Worm (Caenorhabditis elegans): ENCODE data around the gene mev-1.
A peak's percentile ranks its signal among the peaks of the same experiment; 100 is the strongest.

Gene mev-1

DNA sequence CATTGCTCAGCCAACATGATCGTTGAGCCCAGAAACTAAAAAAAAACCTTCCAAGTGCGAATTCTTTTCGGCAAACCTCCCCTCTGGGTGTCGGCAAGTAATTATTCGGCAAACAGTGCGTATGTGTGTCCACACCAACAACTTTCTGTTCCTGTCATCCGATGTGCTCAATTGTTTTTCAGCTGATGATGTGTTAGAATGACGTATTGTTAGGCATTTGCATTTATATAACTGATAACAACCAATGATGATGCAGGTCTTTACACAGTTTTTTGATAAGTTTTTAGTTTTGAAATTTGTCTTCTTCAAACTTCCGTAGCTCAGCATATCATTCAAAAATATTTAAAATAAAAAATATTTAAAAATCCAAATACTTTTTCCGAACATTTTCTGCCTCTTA, 44.8 kb downstream of the mev-1 start:
- TF ChIP-seq attf-6 (GFP tag; IDR thresholded peaks at IDR 0.05) (no peak), nhr-80 (tag; optimal IDR thresholded peaks at IDR 0.05) (peak; percentile 57)

DNA sequence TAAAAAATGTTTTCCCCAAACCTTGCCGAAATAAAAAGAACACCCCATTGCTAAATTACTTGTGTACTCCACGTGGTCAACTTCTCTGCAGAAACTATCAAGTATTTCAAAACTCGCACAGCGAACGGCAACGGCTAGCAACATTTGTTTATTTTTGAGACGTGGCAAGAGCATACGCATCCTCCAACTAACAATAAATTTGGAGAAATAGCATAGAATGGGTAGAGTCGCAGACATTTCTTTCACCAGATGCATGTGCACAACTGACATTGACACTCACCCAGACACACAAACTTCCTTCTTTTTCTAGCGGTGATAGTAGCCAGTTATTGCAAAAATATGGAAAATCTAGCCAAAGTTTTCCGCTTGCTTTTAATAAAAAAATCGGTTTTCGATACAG, 45.6 kb downstream of the mev-1 start:
- TF ChIP-seq nhr-120 (GFP tag; IDR thresholded peaks at IDR 0.05) (no peak), hmg-1.2 (GFP tag; IDR thresholded peaks at IDR 0.05) (peak; percentile 80), madf-3 (GFP tag; IDR thresholded peaks at IDR 0.05) (no peak), attf-3 (GFP tag; conservative IDR thresholded peaks at IDR 0.05) (no peak), cebp-1 (GFP tag; IDR thresholded peaks at IDR 0.05) (no peak), cebp-1 (tag; optimal IDR thresholded peaks at IDR 0.05) (peak; percentile 29), snpc-1.1 (tag; optimal IDR thresholded peaks at IDR 0.05; ENCODE audit: insufficient read depth) (no peak)

DNA sequence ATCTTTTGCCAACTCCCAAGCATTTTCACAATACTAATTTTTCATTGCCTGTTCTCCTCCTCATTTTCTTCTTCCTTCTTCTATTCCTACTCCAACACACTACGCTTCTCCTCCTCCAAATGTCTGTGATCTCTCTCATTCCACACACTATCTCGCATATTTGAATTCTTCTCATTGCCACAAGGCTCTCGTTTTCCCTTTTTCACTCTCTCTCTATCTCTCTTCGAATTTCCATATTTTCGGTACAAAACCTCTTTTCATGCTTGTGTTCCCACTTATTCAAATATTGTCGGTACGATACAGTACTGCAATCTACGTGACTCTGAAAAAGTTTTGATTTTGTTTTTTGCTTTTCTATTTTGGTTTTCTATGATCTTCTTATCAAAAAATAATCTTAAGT, 46.6 kb downstream of the mev-1 start:
- no peak for TF ChIP-seq Y79H2A.3 (GFP tag; conservative IDR thresholded peaks at IDR 0.05)
- TF ChIP-seq F22D6.2 (tag; optimal IDR thresholded peaks at IDR 0.05) = no peak
- no peak for TF ChIP-seq lsl-1 (GFP tag; optimal IDR thresholded peaks at IDR 0.05)
- peak; percentile 58; the same call in 1 of the 2 replicates for TF ChIP-seq hmg-1.2 (GFP tag; IDR thresholded peaks at IDR 0.05)
- no peak for TF ChIP-seq unc-130 (GFP tag; optimal IDR thresholded peaks at IDR 0.05)

DNA sequence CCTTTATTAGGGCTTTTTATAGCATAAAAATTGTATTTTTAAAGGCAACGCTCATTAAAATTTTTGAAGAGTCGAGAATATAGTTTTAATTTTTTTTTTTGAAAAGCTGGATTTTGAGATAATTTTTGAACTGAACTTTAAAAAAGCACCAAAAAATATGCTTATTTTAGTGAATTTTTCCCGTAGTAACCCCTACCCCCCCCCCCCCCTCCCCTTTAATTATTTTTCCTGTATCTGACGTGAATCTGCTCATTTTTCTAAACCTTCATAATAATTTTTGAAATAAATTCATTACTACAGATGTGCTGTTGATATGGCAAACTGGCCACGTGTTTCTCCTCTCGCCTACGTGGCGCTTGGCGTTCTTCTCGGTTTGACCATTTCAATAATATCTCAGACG, 47.4 kb downstream of the mev-1 start, which contains the start of gene C38H2.2:
Gene C38H2.2 (plus strand): TSS at position 301 of the 400 bp plus-strand sequence.
- TF ChIP-seq zim-3 (tag; optimal IDR thresholded peaks at IDR 0.05) = no peak
- no peak for TF ChIP-seq nhr-179 (tag; optimal IDR thresholded peaks at IDR 0.05)
- no peak for TF ChIP-seq ets-4 (GFP tag; optimal IDR thresholded peaks at IDR 0.05)
- no peak for TF ChIP-seq athp-1 (tag; optimal IDR thresholded peaks at IDR 0.05)
- no peak for TF ChIP-seq ceh-91 (GFP tag; IDR thresholded peaks at IDR 0.05)
- TF ChIP-seq mes-4 (tag; optimal IDR thresholded peaks at IDR 0.05) = no peak
- no peak for TF ChIP-seq F23B12.7 (tag; optimal IDR thresholded peaks at IDR 0.05; ENCODE audit: insufficient read depth)
- no peak for TF ChIP-seq snpc-3.4 (tag; optimal IDR thresholded peaks at IDR 0.05)
- no peak for TF ChIP-seq madf-3 (GFP tag; IDR thresholded peaks at IDR 0.05)
- TF ChIP-seq C06A6.2 (GFP tag; conservative IDR thresholded peaks at IDR 0.05) = no peak
- TF ChIP-seq repo-1 (tag; optimal IDR thresholded peaks at IDR 0.05) = no peak
- no peak for TF ChIP-seq Y53F4B.3 (GFP tag; IDR thresholded peaks at IDR 0.05)
- TF ChIP-seq madf-10 (tag; optimal IDR thresholded peaks at IDR 0.05) = no peak
- no peak for TF ChIP-seq bed-2 (GFP tag; IDR thresholded peaks at IDR 0.05)
- no peak for TF ChIP-seq Y67H2A.10 (GFP tag; conservative IDR thresholded peaks at IDR 0.05)

ce11 chrIII:10383804-10384203, 49.7 kb downstream of the mev-1 start:
- no peak for TF ChIP-seq ceh-58 (GFP tag; IDR thresholded peaks at IDR 0.05)
- TF ChIP-seq F39B2.1 (GFP tag; IDR thresholded peaks at IDR 0.05) = no peak
- TF ChIP-seq rpc-1 (optimal IDR thresholded peaks at IDR 0.05) = no peak
- TF ChIP-seq rpc-1 (tag; optimal IDR thresholded peaks at IDR 0.05) = no peak
- TF ChIP-seq hlh-12 (tag; optimal IDR thresholded peaks at IDR 0.05) = no peak
- TF ChIP-seq K11D2.4 (GFP tag; IDR thresholded peaks at IDR 0.05) = no peak
- TF ChIP-seq die-1 (tag; optimal IDR thresholded peaks at IDR 0.05) = no peak
- no peak for TF ChIP-seq F57A8.1 (GFP tag; optimal IDR thresholded peaks at IDR 0.05)
- TF ChIP-seq ets-4 (GFP tag; optimal IDR thresholded peaks at IDR 0.05) = no peak
- no peak for TF ChIP-seq K12H6.12 (tag; optimal IDR thresholded peaks at IDR 0.05)
- no peak for TF ChIP-seq egl-44 (GFP tag; IDR thresholded peaks at IDR 0.05)
- TF ChIP-seq lin-54 (GFP tag; optimal IDR thresholded peaks at IDR 0.05) = no peak
- no peak for TF ChIP-seq hmg-20 (GFP tag; IDR thresholded peaks at IDR 0.05)
- TF ChIP-seq atf-7 (tag; optimal IDR thresholded peaks at IDR 0.05) = no peak

Data from whole organism, young adult.